Fruit fly (Drosophila melanogaster) whole organism, pupa: Measurements from ENCODE around the gene CG11980.
A peak's percentile ranks its signal among the peaks of the same experiment; 100 is the strongest.

Experiments used
- CG12605 ChIP-seq: fragments of 200-800 bp; sonication (Bioruptor generic); IDR thresholded peaks from 2 replicates; pipeline ENCODE4 v1.3.6; 2022; ENCODE audit warnings: missing biosample characterization, missing genetic modification characterization
- CG13204 ChIP-seq: fragments of 200-800 bp; sonication (Bioruptor generic); optimal IDR thresholded peaks from 2 replicates; lab custom pipeline; 2018; ENCODE audit warnings: missing biosample characterization, mild to moderate bottlenecking, missing genetic modification characterization, moderate library complexity
- CG15710 ChIP-seq: fragments of 200-800 bp; sonication (Bioruptor generic); optimal IDR thresholded peaks from 2 replicates; lab custom pipeline; 2018; ENCODE audit warnings: missing biosample characterization, mild to moderate bottlenecking, missing genetic modification characterization, moderate library complexity
- CG32121 ChIP-seq: fragments of 200-800 bp; sonication (Bioruptor generic); IDR thresholded peaks from 2 replicates; pipeline ENCODE4 v1.3.6; 2022; ENCODE audit warnings: missing biosample characterization, missing genetic modification characterization
- CG34367 ChIP-seq: fragments of 200-800 bp; sonication (Bioruptor generic); optimal IDR thresholded peaks from 2 replicates; lab custom pipeline; 2018; ENCODE audit warnings: missing biosample characterization, mild to moderate bottlenecking, missing genetic modification characterization
- CG4496 ChIP-seq: fragments of 200-800 bp; sonication (Bioruptor generic); IDR thresholded peaks from 3 replicates; pipeline ENCODE4 v1.3.6; 2022; ENCODE audit warnings: missing biosample characterization, missing genetic modification characterization
- CG9948 ChIP-seq: fragments of 200-800 bp; sonication (Bioruptor generic); optimal IDR thresholded peaks from 2 replicates; lab custom pipeline; 2018; ENCODE audit warnings: missing biosample characterization, mild to moderate bottlenecking, missing genetic modification characterization, moderate library complexity
- D1 ChIP-seq: fragments of 200-800 bp; sonication (Bioruptor generic); optimal IDR thresholded peaks from 2 replicates; lab custom pipeline; 2018; ENCODE audit warnings: missing biosample characterization, mild to moderate bottlenecking, missing genetic modification characterization, moderate library complexity
- EcR ChIP-seq: fragments of 200-800 bp; sonication (Bioruptor generic); optimal IDR thresholded peaks from 3 replicates; lab custom pipeline; 2019; ENCODE audit warnings: missing biosample characterization, missing genetic modification characterization, mild to moderate bottlenecking, moderate library complexity, missing genetic modification reagents
- Ets98B ChIP-seq: fragments of 200-800 bp; sonication (Bioruptor generic); IDR thresholded peaks from 2 replicates; pipeline ENCODE4 v1.3.6; 2022; ENCODE audit warnings: missing biosample characterization, missing genetic modification characterization
- Pif1B ChIP-seq: fragments of 200-800 bp; sonication (Bioruptor generic); optimal IDR thresholded peaks from 3 replicates; lab custom pipeline; 2016; ENCODE audit warnings: missing biosample characterization, missing genetic modification characterization
- gl ChIP-seq: fragments of 200-800 bp; sonication (Bioruptor generic); optimal IDR thresholded peaks from 2 replicates; lab custom pipeline; 2018; ENCODE audit warnings: missing biosample characterization, mild to moderate bottlenecking, missing genetic modification characterization

dm6 chr3R:9053850-9054441 lies 50.1 kb downstream of the CG11980 start:
- no peak for TF ChIP-seq CG12605
- TF ChIP-seq CG32121 (GFP tag; lab: Robert Waterston, UW): no peak
- TF ChIP-seq Pif1B (GFP tag; lab: Kevin White, UChicago): peak; percentile 22
- no peak for TF ChIP-seq Ets98B (GFP tag; lab: Robert Waterston, UW)
- no peak for TF ChIP-seq CG13204 (GFP tag; lab: Kevin White, UChicago)
- no peak for TF ChIP-seq CG4496 (GFP tag; lab: Robert Waterston, UW)
- TF ChIP-seq EcR (GFP tag; lab: Kevin White, UChicago): no peak
- peak; percentile 40 for TF ChIP-seq CG9948 (tag; lab: Kevin White, UChicago)
- TF ChIP-seq CG15710 (tag; lab: Kevin White, UChicago): peak; percentile 64
- TF ChIP-seq CG34367 (tag; lab: Kevin White, UChicago): peak; percentile 27
- TF ChIP-seq D1 (tag; lab: Kevin White, UChicago): no peak
- TF ChIP-seq gl (tag; lab: Kevin White, UChicago): no peak
